In the genomic region with DNA sequence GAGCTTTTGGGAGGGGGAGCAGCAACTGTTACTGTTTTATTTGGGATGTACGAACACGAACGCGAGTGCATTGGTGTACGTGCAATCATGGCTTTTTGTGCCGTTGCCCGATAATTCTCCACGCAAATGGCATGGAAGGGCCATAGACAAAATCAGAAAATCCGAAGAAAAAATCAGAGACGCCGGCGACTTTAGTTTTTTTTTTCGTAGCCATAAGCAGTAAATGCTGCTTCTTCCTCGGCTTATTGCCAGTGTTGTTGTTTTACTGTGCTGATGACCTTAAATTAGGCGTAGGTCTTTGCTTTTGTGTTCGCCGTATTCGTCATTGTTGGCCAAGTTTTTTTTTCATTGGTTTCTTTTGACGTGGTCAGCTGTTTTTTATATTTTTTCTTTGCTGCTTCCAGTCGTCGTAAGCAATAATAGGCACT, we compare ENCODE assay signal across 2 fruit fly cellular contexts.
A peak's percentile ranks its signal among the peaks of the same experiment; 100 is the strongest.
TF ChIP-seq lines count a peak whose summit lies in the region.

No protein-coding gene starts in this region.

- no peak for TF ChIP-seq CTCF in whole organism, embryonic (GFP tag; optimal IDR thresholded peaks at IDR 0.05; lab: Kevin White, UChicago)

TF ChIP-seq in whole organism, adult, 20 proteins besides CTCF, POLR2A, EP300 and RAD21:
- TF ChIP-seq tj (GFP tag; optimal IDR thresholded peaks at IDR 0.05; lab: Kevin White, UChicago) (peak; percentile 90), Crg-1 (GFP tag; optimal IDR thresholded peaks at IDR 0.05; lab: Kevin White, UChicago) (no peak), Hr96 (GFP tag; optimal IDR thresholded peaks at IDR 0.05; lab: Kevin White, UChicago) (no peak), kay (GFP tag; lab: Kevin White, UChicago; ENCODE audit: borderline replicate concordance) (no peak), bab1 (GFP tag; optimal IDR thresholded peaks at IDR 0.05; lab: Kevin White, UChicago) (peak; percentile 5), pad (GFP tag; optimal IDR thresholded peaks at IDR 0.05; lab: Kevin White, UChicago) (peak; percentile 98), CG12768 (GFP tag; optimal IDR thresholded peaks at IDR 0.05; lab: Kevin White, UChicago) (no peak), cnc (optimal IDR thresholded peaks at IDR 0.05; lab: Kevin White, UChicago) (no peak), Clk (GFP tag; optimal IDR thresholded peaks at IDR 0.05; lab: Kevin White, UChicago) (no peak)
TF ChIP-seq in whole organism, adult: peak in this region for 3.

TF ChIP-seq in whole organism, embryonic, 481 proteins besides CTCF, POLR2A, EP300 and RAD21:
- TF ChIP-seq psq (GFP tag; optimal IDR thresholded peaks at IDR 0.05; lab: Kevin White, UChicago) (no peak), z (GFP tag; IDR thresholded peaks at IDR 0.05; lab: Robert Waterston, UW) (no peak), ranshi (GFP tag; IDR thresholded peaks at IDR 0.05; lab: Robert Waterston, UW) (no peak), al (GFP tag; IDR thresholded peaks at IDR 0.05; lab: Robert Waterston, UW) (no peak), schlank (tag; optimal IDR thresholded peaks at IDR 0.05; lab: Kevin White, UChicago) (no peak), dpn (GFP tag; optimal IDR thresholded peaks at IDR 0.05; lab: Kevin White, UChicago) (no peak), crp (GFP tag; optimal IDR thresholded peaks at IDR 0.05; lab: Kevin White, UChicago) (peak in 1 of 2 experiments; percentile 4), yki (optimal IDR thresholded peaks at IDR 0.05; lab: Kevin White, UChicago) (no peak), Hr78 (GFP tag; optimal IDR thresholded peaks at IDR 0.05; lab: Kevin White, UChicago) (peak in 1 of 2 experiments; percentile 27), chinmo (GFP tag; IDR thresholded peaks at IDR 0.05; lab: Robert Waterston, UW; ENCODE audit: partially characterized antibody) (0 out of 4 replicates have a peak, but pooled peaks have one; percentile 60), otp (GFP tag; IDR thresholded peaks at IDR 0.05; lab: Robert Waterston, UW) (no peak), jing (GFP tag; optimal IDR thresholded peaks at IDR 0.05; lab: Kevin White, UChicago) (no peak), zen2 (GFP tag; IDR thresholded peaks at IDR 0.05; lab: Robert Waterston, UW; ENCODE audit: partially characterized antibody) (no peak), Atf6 (GFP tag; IDR thresholded peaks at IDR 0.05; lab: Robert Waterston, UW) (0 out of 2 replicates have a peak, but pooled peaks have one; percentile 33), abd-A (tag; optimal IDR thresholded peaks at IDR 0.05; lab: Kevin White, UChicago) (peak; percentile 43), so (GFP tag; IDR thresholded peaks at IDR 0.05; lab: Robert Waterston, UW) (no peak), Rx (GFP tag; IDR thresholded peaks at IDR 0.05; lab: Robert Waterston, UW) (no peak), CG15073 (GFP tag; optimal IDR thresholded peaks at IDR 0.05; lab: Kevin White, UChicago) (no peak), bigmax (GFP tag; optimal IDR thresholded peaks at IDR 0.05; lab: Kevin White, UChicago) (no peak), en (GFP tag; optimal IDR thresholded peaks at IDR 0.05; lab: Kevin White, UChicago) (no peak), CG16815 (GFP tag; optimal IDR thresholded peaks at IDR 0.05; lab: Kevin White, UChicago) (no peak), CG12155 (GFP tag; optimal IDR thresholded peaks at IDR 0.05; lab: Kevin White, UChicago) (no peak), CG17385 (GFP tag; optimal IDR thresholded peaks at IDR 0.05; lab: Kevin White, UChicago) (peak; percentile 62), CG13287 (GFP tag; IDR thresholded peaks at IDR 0.05; lab: Robert Waterston, UW; ENCODE audit: partially characterized antibody) (peak; percentile 21; the same call in 1 of the 2 replicates), Ptx1 (GFP tag; IDR thresholded peaks at IDR 0.05; lab: Robert Waterston, UW) (no peak), mirr (GFP tag; optimal IDR thresholded peaks at IDR 0.05; lab: Kevin White, UChicago) (no peak), CG11504 (tag; optimal IDR thresholded peaks at IDR 0.05; lab: Kevin White, UChicago) (peak; percentile 53), oc (tag; optimal IDR thresholded peaks at IDR 0.05; lab: Kevin White, UChicago) (peak; percentile 59), CG14710 (tag; optimal IDR thresholded peaks at IDR 0.05; lab: Kevin White, UChicago) (no peak), Hr3 (GFP tag; optimal IDR thresholded peaks at IDR 0.05; lab: Kevin White, UChicago) (no peak), CG2120 (GFP tag; optimal IDR thresholded peaks at IDR 0.05; lab: Kevin White, UChicago) (no peak), Ets97D (GFP tag; optimal IDR thresholded peaks at IDR 0.05; lab: Kevin White, UChicago) (no peak), Blimp-1 (GFP tag; optimal IDR thresholded peaks at IDR 0.05; lab: Kevin White, UChicago) (peak; percentile 13), CG30431 (GFP tag; optimal IDR thresholded peaks at IDR 0.05; lab: Kevin White, UChicago) (no peak), lab (GFP tag; optimal IDR thresholded peaks at IDR 0.05; lab: Kevin White, UChicago) (no peak), CG4360 (GFP tag; IDR thresholded peaks at IDR 0.05; lab: Robert Waterston, UW) (0 out of 2 replicates have a peak, but pooled peaks have one; percentile 32), sr (GFP tag; IDR thresholded peaks at IDR 0.05; lab: Robert Waterston, UW) (no peak), sqz (GFP tag; optimal IDR thresholded peaks at IDR 0.05; lab: Kevin White, UChicago) (peak; percentile 90), gsb (GFP tag; IDR thresholded peaks at IDR 0.05; lab: Robert Waterston, UW) (no peak), kni (GFP tag; optimal IDR thresholded peaks at IDR 0.05; lab: Kevin White, UChicago) (peak; percentile 72), wek (GFP tag; optimal IDR thresholded peaks at IDR 0.05; lab: Kevin White, UChicago) (no peak), ems (GFP tag; optimal IDR thresholded peaks at IDR 0.05; lab: Kevin White, UChicago) (no peak), CG14014 (GFP tag; IDR thresholded peaks at IDR 0.05; lab: Robert Waterston, UW) (no peak), Adf1 (GFP tag; IDR thresholded peaks at IDR 0.05; lab: Robert Waterston, UW) (no peak), NC2α (GFP tag; optimal IDR thresholded peaks at IDR 0.05; lab: Kevin White, UChicago) (no peak), crc (GFP tag; optimal IDR thresholded peaks at IDR 0.05; lab: Kevin White, UChicago) (no peak), klu (GFP tag; IDR thresholded peaks at IDR 0.05; lab: Robert Waterston, UW) (no peak), Abd-B (GFP tag; optimal IDR thresholded peaks at IDR 0.05; lab: Kevin White, UChicago) (peak; percentile 36), CG18619 (GFP tag; optimal IDR thresholded peaks at IDR 0.05; lab: Kevin White, UChicago) (no peak)
